Worm (Caenorhabditis elegans): ENCODE data around the gene C14C11.1.

- TF ChIP-seq ama-1 (optimal IDR thresholded peaks at IDR 0.05) = peak; percentile 77
- no peak for TF ChIP-seq ztf-11 (tag; optimal IDR thresholded peaks at IDR 0.05)
- no peak for TF ChIP-seq mab-9 (GFP tag; IDR thresholded peaks at IDR 0.05)
- TF ChIP-seq aly-2 (tag; optimal IDR thresholded peaks at IDR 0.05) = no peak
- TF ChIP-seq unc-130 (tag; optimal IDR thresholded peaks at IDR 0.05) = no peak
- TF ChIP-seq alr-1 (tag; optimal IDR thresholded peaks at IDR 0.05; ENCODE audit: borderline replicate concordance) = no peak
- no peak for TF ChIP-seq Y116A8C.19 (tag; optimal IDR thresholded peaks at IDR 0.05; ENCODE audit: borderline replicate concordance)
- TF ChIP-seq zag-1 (tag; optimal IDR thresholded peaks at IDR 0.05) = no peak
- peak; percentile 13 to 36 for TF ChIP-seq lsy-2 (tag; optimal IDR thresholded peaks at IDR 0.05)
- no peak for TF ChIP-seq fkh-10 (GFP tag; optimal IDR thresholded peaks at IDR 0.05)
- TF ChIP-seq ztf-4 (tag; optimal IDR thresholded peaks at IDR 0.05) = peak; percentile 8
Observed at ce11 chrV:5701106-5701505, 37.7 kb downstream of the C14C11.1 start.

Data from whole organism, L1 larva.